Worm (Caenorhabditis elegans): ENCODE results near the gene K08B5.2.

Gene K08B5.2

ce11 chrX:16502997-16503396 is 50.7 kb downstream of the K08B5.2 start (continued):
- TF ChIP-seq Y67H2A.10 (GFP tag; conservative IDR thresholded peaks at IDR 0.05) (no peak), hsf-1 (GFP tag; IDR thresholded peaks at IDR 0.05) (peak; percentile 43; the same call in 1 of the 2 replicates), sea-2 (GFP tag; IDR thresholded peaks at IDR 0.05) (no peak), ztf-26 (tag; optimal IDR thresholded peaks at IDR 0.05) (no peak), snpc-1.1 (tag; optimal IDR thresholded peaks at IDR 0.05; ENCODE audit: insufficient read depth) (peak; percentile 33), gei-17 (GFP tag; optimal IDR thresholded peaks at IDR 0.05) (no peak), nhr-80 (tag; optimal IDR thresholded peaks at IDR 0.05) (peak; percentile 14), lsy-27 (tag; optimal IDR thresholded peaks at IDR 0.05; ENCODE audit: borderline replicate concordance, insufficient read depth) (no peak), hmg-20 (GFP tag; IDR thresholded peaks at IDR 0.05) (no peak), tlf-1 (GFP tag; optimal IDR thresholded peaks at IDR 0.05) (no peak), hlh-12 (tag; optimal IDR thresholded peaks at IDR 0.05) (no peak), F39B2.1 (GFP tag; IDR thresholded peaks at IDR 0.05) (no peak), Y53G8AR.9 (GFP tag; conservative IDR thresholded peaks at IDR 0.05) (no peak), egrh-3 (GFP tag; IDR thresholded peaks at IDR 0.05) (no peak), rec-8 (tag; optimal IDR thresholded peaks at IDR 0.05) (peak in 1 of 2 experiments; percentile 5), F55B11.4 (tag; optimal IDR thresholded peaks at IDR 0.05; ENCODE audit: borderline replicate concordance, insufficient read depth) (no peak), B0019.2 (GFP tag; conservative IDR thresholded peaks at IDR 0.05) (no peak), madf-3 (GFP tag; IDR thresholded peaks at IDR 0.05) (no peak), lir-1 (GFP tag; conservative IDR thresholded peaks at IDR 0.05) (no peak), snpc-3.4 (tag; optimal IDR thresholded peaks at IDR 0.05) (peak; percentile 85), let-526 (GFP tag; IDR thresholded peaks at IDR 0.05) (no peak), pbrm-1 (GFP tag; IDR thresholded peaks at IDR 0.05) (no peak), tbx-9 (tag; optimal IDR thresholded peaks at IDR 0.05; ENCODE audit: borderline replicate concordance) (no peak), cebp-2 (GFP tag; IDR thresholded peaks at IDR 0.05) (no peak), F33H1.4 (GFP tag; IDR thresholded peaks at IDR 0.05) (no peak), unc-130 (GFP tag; optimal IDR thresholded peaks at IDR 0.05) (no peak), sdz-38 (tag; optimal IDR thresholded peaks at IDR 0.05) (no peak), somi-1 (GFP tag; optimal IDR thresholded peaks at IDR 0.05) (no peak), F10E7.11 (tag; optimal IDR thresholded peaks at IDR 0.05) (no peak), sptf-2 (GFP tag; optimal IDR thresholded peaks at IDR 0.05) (no peak), mel-28 (tag; optimal IDR thresholded peaks at IDR 0.05; ENCODE audit: borderline replicate concordance) (no peak), ZK185.1 (tag; optimal IDR thresholded peaks at IDR 0.05; ENCODE audit: poor library complexity, severe bottlenecking) (peak; percentile 48), ztf-18 (tag; optimal IDR thresholded peaks at IDR 0.05) (peak; percentile 45), repo-1 (tag; optimal IDR thresholded peaks at IDR 0.05) (no peak), xnd-1 (tag; optimal IDR thresholded peaks at IDR 0.05) (no peak), efl-1 (GFP tag; optimal IDR thresholded peaks at IDR 0.05) (no peak), Y56A3A.18 (GFP tag; IDR thresholded peaks at IDR 0.05) (peak; percentile 73), die-1 (tag; optimal IDR thresholded peaks at IDR 0.05) (peak; percentile 67), hlh-26 (GFP tag; conservative IDR thresholded peaks at IDR 0.05) (no peak), zim-3 (tag; optimal IDR thresholded peaks at IDR 0.05) (no peak), ccch-3 (GFP tag; optimal IDR thresholded peaks at IDR 0.05) (no peak), madf-8 (GFP tag; conservative IDR thresholded peaks at IDR 0.05) (no peak), lsl-1 (GFP tag; optimal IDR thresholded peaks at IDR 0.05) (no peak), dox-1 (GFP tag; IDR thresholded peaks at IDR 0.05) (no peak; the same call in 1 of the 2 replicates), akir-1 (GFP tag; optimal IDR thresholded peaks at IDR 0.05) (no peak), B0336.3 (GFP tag; IDR thresholded peaks at IDR 0.05) (no peak), aptf-2 (GFP tag; conservative IDR thresholded peaks at IDR 0.05) (no peak), hmg-1.2 (GFP tag; IDR thresholded peaks at IDR 0.05) (peak; percentile 55), ceh-79 (tag; optimal IDR thresholded peaks at IDR 0.05) (no peak)

Measured in whole organism, young adult.